Worm (Caenorhabditis elegans) whole organism, L1 larva: ENCODE measurements around the gene ZK682.7.

Experiments used
- C04F5.9 ChIP-seq: sonication (generic microtip); optimal IDR thresholded peaks from 2 replicates; lab custom pipeline; 2016; ENCODE audit warnings: missing genetic modification characterization, missing compliant biosample characterization
- C34B4.2 ChIP-seq: sonication (generic microtip); optimal IDR thresholded peaks from 2 replicates; lab custom pipeline; 2017; ENCODE audit warnings: mild to moderate bottlenecking, missing genetic modification characterization, missing compliant biosample characterization
- F16B12.6 ChIP-seq: fragments of 150-350 bp; optimal IDR thresholded peaks from 2 replicates; lab custom pipeline; 2014; ENCODE audit warnings: missing biosample characterization, missing genetic modification characterization
- aha-1 ChIP-seq: fragments of 150-350 bp; optimal IDR thresholded peaks from 2 replicates; lab custom pipeline; 2014; ENCODE audit warnings: missing biosample characterization, missing genetic modification characterization
- alr-1 ChIP-seq: fragments of 200-800 bp; sonication (Bioruptor generic); optimal IDR thresholded peaks from 2 replicates; lab custom pipeline; 2018; ENCODE audit warnings: borderline replicate concordance, mild to moderate bottlenecking, missing genetic modification characterization, missing compliant biosample characterization
- blmp-1 ChIP-seq: fragments of 150-350 bp; optimal IDR thresholded peaks from 2 replicates; lab custom pipeline; 2014; ENCODE audit warnings: missing biosample characterization, missing genetic modification characterization
- efl-1 ChIP-seq, 4 experiments: fragments of 150-350 bp; optimal IDR thresholded peaks in 3 of 4; peaks in 1 of 4; 1 replicate in 1 of 4; 2 replicates in 3 of 4; lab custom pipeline; 2014; ENCODE audit warnings: missing biosample characterization in 2 of 4, missing genetic modification characterization in 2 of 4, missing genetic modification reagents in 2 of 4
- egl-27 ChIP-seq, 2 experiments: fragments of 150-350 bp in 1 of 2; sonication (generic microtip); optimal IDR thresholded peaks; 3 replicates each; lab custom pipeline; 2017 to 2018; ENCODE audit warnings: missing biosample characterization in 2 of 2, missing genetic modification characterization in 2 of 2, missing genetic modification reagents in 2 of 2
- elt-2 ChIP-seq: sonication (generic microtip); optimal IDR thresholded peaks from 2 replicates; lab custom pipeline; 2016; ENCODE audit warnings: missing genetic modification characterization, mild to moderate bottlenecking, inconsistent platforms, missing compliant biosample characterization, missing genetic modification reagents
- elt-3 ChIP-seq, 6 experiments: fragments of 150-350 bp in 1 of 6; sonication (generic microtip); optimal IDR thresholded peaks; 2 replicates each; lab custom pipeline; 2017 to 2018; ENCODE audit warnings: missing biosample characterization in 6 of 6, missing genetic modification characterization in 6 of 6, inconsistent platforms in 1 of 6
- fkh-10 ChIP-seq: sonication (generic microtip); optimal IDR thresholded peaks from 2 replicates; lab custom pipeline; 2017; ENCODE audit warnings: missing biosample characterization, missing genetic modification reagents, missing genetic modification characterization
- fkh-8 ChIP-seq: sonication (generic microtip); optimal IDR thresholded peaks from 2 replicates; lab custom pipeline; 2016; ENCODE audit warnings: mild to moderate bottlenecking, missing genetic modification characterization, missing compliant biosample characterization
- fos-1 ChIP-seq: fragments of 150-350 bp; optimal IDR thresholded peaks from 2 replicates; lab custom pipeline; 2014; ENCODE audit warnings: missing biosample characterization, missing genetic modification characterization
- grh-1 ChIP-seq: fragments of 200-800 bp; sonication (Bioruptor generic); IDR thresholded peaks from 2 replicates; pipeline ENCODE4 v1.3.6; 2022; ENCODE audit warnings: missing genetic modification reagents, missing genetic modification characterization, missing compliant biosample characterization
- hlh-17 ChIP-seq: fragments of 200-800 bp; sonication (Bioruptor generic); optimal IDR thresholded peaks from 2 replicates; lab custom pipeline; 2018; ENCODE audit warnings: missing genetic modification characterization, mild to moderate bottlenecking, missing compliant biosample characterization, moderate library complexity, borderline replicate concordance
- irx-1 ChIP-seq: sonication (generic microtip); optimal IDR thresholded peaks from 2 replicates; lab custom pipeline; 2016; ENCODE audit warnings: missing genetic modification characterization, missing compliant biosample characterization
- lin-13 ChIP-seq: fragments of 150-350 bp; optimal IDR thresholded peaks from 2 replicates; lab custom pipeline; 2014; ENCODE audit warnings: missing biosample characterization, missing genetic modification reagents, missing genetic modification characterization
- lin-14 ChIP-seq: fragments of 200-800 bp; sonication (Bioruptor generic); optimal IDR thresholded peaks from 2 replicates; lab custom pipeline; 2018; ENCODE audit warnings: mild to moderate bottlenecking, missing genetic modification characterization, moderate library complexity, missing compliant biosample characterization
- lin-35 ChIP-seq, 2 experiments: fragments of 150-350 bp; optimal IDR thresholded peaks; 2 replicates each; lab custom pipeline; 2014; ENCODE audit warnings: missing biosample characterization in 2 of 2, missing genetic modification characterization in 2 of 2, missing genetic modification reagents in 2 of 2
- lir-3 ChIP-seq: sonication (generic microtip); optimal IDR thresholded peaks from 2 replicates; lab custom pipeline; 2016; ENCODE audit warnings: mild to moderate bottlenecking, missing genetic modification characterization, moderate library complexity, missing compliant biosample characterization; ENCODE audit not compliant: poor library complexity
- mab-9 ChIP-seq: fragments of 200-800 bp; sonication (Bioruptor generic); IDR thresholded peaks from 2 replicates; pipeline ENCODE4 v1.3.6; 2022; ENCODE audit warnings: missing genetic modification reagents, missing genetic modification characterization, missing compliant biosample characterization
- mdl-1 ChIP-seq, 2 experiments: fragments of 150-350 bp; optimal IDR thresholded peaks; 2 replicates each; lab custom pipeline; 2014 to 2017; ENCODE audit warnings: missing biosample characterization in 2 of 2, missing genetic modification characterization in 2 of 2, inconsistent platforms in 1 of 2
- mef-2 ChIP-seq: fragments of 150-350 bp; optimal IDR thresholded peaks from 2 replicates; lab custom pipeline; 2014; ENCODE audit warnings: missing biosample characterization, missing genetic modification characterization
- mep-1 ChIP-seq: fragments of 150-350 bp; optimal IDR thresholded peaks from 2 replicates; lab custom pipeline; 2014; ENCODE audit warnings: missing biosample characterization, missing genetic modification characterization
- nhr-12 ChIP-seq: sonication (generic microtip); optimal IDR thresholded peaks from 2 replicates; lab custom pipeline; 2017; ENCODE audit warnings: missing biosample characterization, missing genetic modification characterization
- nhr-20 ChIP-seq: sonication (generic microtip); optimal IDR thresholded peaks from 2 replicates; lab custom pipeline; 2016; ENCODE audit warnings: mild to moderate bottlenecking, missing genetic modification characterization, missing compliant biosample characterization
- nhr-47 ChIP-seq: sonication (generic microtip); optimal IDR thresholded peaks from 2 replicates; lab custom pipeline; 2016; ENCODE audit warnings: mild to moderate bottlenecking, missing genetic modification characterization, moderate library complexity, missing compliant biosample characterization
- nhr-71 ChIP-seq: sonication (generic microtip); optimal IDR thresholded peaks from 2 replicates; lab custom pipeline; 2016; ENCODE audit warnings: mild to moderate bottlenecking, missing genetic modification characterization, moderate library complexity, missing compliant biosample characterization
- nhr-76 ChIP-seq: sonication (generic microtip); optimal IDR thresholded peaks from 2 replicates; lab custom pipeline; 2017; ENCODE audit warnings: missing biosample characterization, missing genetic modification characterization
- nhr-77 ChIP-seq: fragments of 150-350 bp; optimal IDR thresholded peaks from 2 replicates; lab custom pipeline; 2014; ENCODE audit warnings: missing biosample characterization, missing genetic modification characterization
- nhr-85 ChIP-seq: sonication (generic microtip); peaks from one replicate; lab custom pipeline; 2016; ENCODE audit warnings: missing genetic modification characterization, inconsistent platforms, missing compliant biosample characterization
- pag-3 ChIP-seq: sonication (generic microtip); optimal IDR thresholded peaks from 2 replicates; lab custom pipeline; 2017; ENCODE audit warnings: missing genetic modification characterization, mild to moderate bottlenecking, missing compliant biosample characterization, antibody characterized with exemption, borderline replicate concordance; ENCODE audit not compliant: insufficient read depth
- rnt-1 ChIP-seq: sonication (generic microtip); optimal IDR thresholded peaks from 2 replicates; lab custom pipeline; 2016; ENCODE audit warnings: mild to moderate bottlenecking, missing genetic modification characterization, moderate library complexity, missing compliant biosample characterization
- skn-1 ChIP-seq: fragments of 150-350 bp; optimal IDR thresholded peaks from 2 replicates; lab custom pipeline; 2014; ENCODE audit warnings: missing biosample characterization, missing genetic modification characterization
- snu-23 ChIP-seq: sonication (generic microtip); optimal IDR thresholded peaks from 2 replicates; lab custom pipeline; 2016; ENCODE audit warnings: missing genetic modification characterization, missing compliant biosample characterization
- sox-4 ChIP-seq: sonication (generic microtip); optimal IDR thresholded peaks from 2 replicates; lab custom pipeline; 2016; ENCODE audit warnings: missing genetic modification characterization, missing compliant biosample characterization
- sup-37 ChIP-seq: fragments of 200-800 bp; sonication (Bioruptor generic); optimal IDR thresholded peaks from 2 replicates; lab custom pipeline; 2018; ENCODE audit warnings: mild to moderate bottlenecking, missing genetic modification characterization, missing compliant biosample characterization
- swsn-7 ChIP-seq: sonication (generic microtip); optimal IDR thresholded peaks from 2 replicates; lab custom pipeline; 2016; ENCODE audit warnings: missing genetic modification characterization, missing compliant biosample characterization
- tbx-2 ChIP-seq: sonication (generic microtip); optimal IDR thresholded peaks from 2 replicates; lab custom pipeline; 2016; ENCODE audit warnings: missing genetic modification characterization, missing compliant biosample characterization
- unc-130 ChIP-seq: fragments of 150-350 bp; optimal IDR thresholded peaks from 2 replicates; lab custom pipeline; 2017; ENCODE audit warnings: missing biosample characterization, missing genetic modification characterization, inconsistent platforms
- unc-98 ChIP-seq: fragments of 200-800 bp; sonication (Bioruptor generic); IDR thresholded peaks from 2 replicates; pipeline ENCODE4 v1.3.6; 2022; ENCODE audit warnings: missing genetic modification characterization, missing compliant biosample characterization

Gene ZK682.7

DNA sequence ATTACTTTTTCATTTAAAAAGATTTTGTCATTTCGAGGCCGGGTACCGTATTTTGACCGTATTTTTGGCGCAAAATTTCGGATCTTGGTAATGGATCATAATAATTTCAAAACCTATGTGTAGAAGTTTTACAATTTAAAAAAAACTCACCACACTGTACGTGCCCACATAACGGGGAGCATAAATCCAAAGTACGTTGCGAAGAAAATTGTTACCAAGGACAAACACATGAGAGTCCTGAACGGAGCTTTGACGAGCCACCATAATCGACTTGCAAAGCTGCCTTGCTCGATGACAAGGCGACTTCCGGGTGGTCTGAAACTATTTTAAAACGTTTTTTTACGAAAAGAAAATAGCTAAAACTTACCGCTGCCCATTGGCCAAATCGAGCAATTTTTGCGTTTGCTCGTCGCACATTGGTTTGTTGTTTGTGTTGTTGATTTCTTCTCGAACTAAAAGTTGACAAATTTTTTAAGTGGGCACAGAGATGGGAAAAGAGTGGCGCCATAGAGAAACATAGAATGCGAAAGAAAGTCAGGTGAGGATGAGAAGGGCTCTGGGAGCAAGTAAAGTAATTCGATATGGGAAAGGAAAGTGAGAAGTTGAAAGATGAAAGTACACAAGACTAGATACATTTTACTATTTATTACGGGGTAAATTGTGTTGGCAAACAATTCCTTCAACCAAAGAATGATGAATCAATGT, 40.8 kb upstream of the ZK682.7 start:
- TF ChIP-seq skn-1 (tag; lab: Kevin White, UChicago) (no peak), snu-23 (GFP tag; lab: Kevin White, UChicago) (no peak), fkh-8 (tag; lab: Kevin White, UChicago) (no peak), lin-14 (GFP tag; lab: Kevin White, UChicago) (no peak), hlh-17 (GFP tag; lab: Kevin White, UChicago) (no peak), pag-3 (tag; lab: Kevin White, UChicago) (no peak), egl-27 (tag; optimal IDR thresholded peaks at IDR 0.05; lab: Kevin White, UChicago) (no peak), rnt-1 (tag; lab: Kevin White, UChicago) (no peak), nhr-77 (tag; lab: Kevin White, UChicago) (no peak), lir-3 (no peak)

DNA sequence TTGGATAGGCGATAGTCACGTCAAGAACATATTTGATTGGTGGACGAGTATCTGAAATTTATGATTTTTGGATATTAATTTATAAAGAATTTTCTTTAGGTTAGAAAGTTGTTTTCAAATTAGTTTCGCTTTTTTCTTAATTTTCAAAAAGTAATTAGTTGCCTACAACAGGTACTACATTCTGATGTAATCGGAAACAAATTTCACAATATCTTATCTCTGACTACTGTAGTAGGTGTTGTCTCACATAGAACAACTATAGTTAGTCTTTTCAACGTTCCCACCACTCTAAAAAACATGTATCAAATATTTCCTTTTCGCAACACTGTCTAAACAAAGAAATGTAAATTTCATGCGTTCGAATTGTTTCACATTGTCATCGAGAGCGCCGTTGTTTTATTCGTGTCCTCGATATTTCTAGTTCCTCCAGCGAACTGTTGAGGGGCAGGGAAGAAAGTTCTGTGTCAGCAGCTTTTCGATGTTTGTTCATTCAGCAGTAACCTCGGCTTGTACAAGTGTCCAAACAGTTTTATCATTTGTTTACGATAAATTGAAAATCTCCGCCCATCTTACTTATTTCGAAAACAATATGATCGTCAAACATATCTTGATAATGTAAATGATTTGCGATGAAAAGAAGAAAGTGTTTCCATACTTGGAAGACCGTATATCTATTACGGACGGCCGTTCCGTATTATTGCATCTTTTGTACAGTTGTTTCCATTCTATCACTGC, 37.4 kb upstream of the ZK682.7 start:
- TF ChIP-seq mef-2 (tag; lab: Kevin White, UChicago) = no peak
- TF ChIP-seq efl-1 (optimal IDR thresholded peaks at IDR 0.05; lab: Kevin White, UChicago) = no peak
- TF ChIP-seq efl-1 (GFP tag; optimal IDR thresholded peaks at IDR 0.05 in 1 of 2; lab: Kevin White, UChicago) = peak in 1 of 2 experiments; percentile 63
- peak; percentile 36 for TF ChIP-seq blmp-1 (tag; lab: Kevin White, UChicago)

DNA sequence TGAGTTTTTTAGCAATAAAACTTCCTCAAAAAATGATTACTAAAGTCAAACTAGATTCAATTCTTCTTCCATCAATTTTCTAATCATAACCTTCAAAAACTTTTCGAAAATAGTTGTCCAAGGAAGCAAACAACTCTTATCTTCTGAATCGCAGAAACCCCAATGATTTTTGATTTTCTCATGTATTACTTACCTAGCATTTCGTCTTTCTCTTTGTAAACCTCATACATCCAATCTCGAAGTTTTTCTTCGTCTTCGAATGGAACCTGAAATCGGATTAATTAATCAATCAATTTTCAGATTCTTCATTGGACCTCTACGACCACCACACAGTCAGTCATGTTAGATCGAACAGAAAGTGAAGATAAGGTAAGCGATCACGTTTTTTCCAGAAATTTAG, 36.7 kb upstream of the ZK682.7 start, which contains the start of gene K07B1.4:
Gene K07B1.4, plus strand, starts transcription at position 301 of the 400 bp plus-strand sequence.
- no peak for TF ChIP-seq unc-130
- TF ChIP-seq alr-1 (tag; lab: Kevin White, UChicago) = no peak
- no peak for TF ChIP-seq lin-13 (GFP tag; lab: Kevin White, UChicago)
- no peak for TF ChIP-seq F16B12.6 (tag; lab: Kevin White, UChicago)
- no peak for TF ChIP-seq fos-1 (tag; lab: Kevin White, UChicago)
- no peak for TF ChIP-seq lin-14 (GFP tag; lab: Kevin White, UChicago)
- TF ChIP-seq mdl-1 (tag; optimal IDR thresholded peaks at IDR 0.05; lab: Kevin White, UChicago) = no peak
- no peak for TF ChIP-seq C04F5.9 (tag; lab: Kevin White, UChicago)
- TF ChIP-seq grh-1 (GFP tag; lab: Robert Waterston, UW) = no peak

DNA sequence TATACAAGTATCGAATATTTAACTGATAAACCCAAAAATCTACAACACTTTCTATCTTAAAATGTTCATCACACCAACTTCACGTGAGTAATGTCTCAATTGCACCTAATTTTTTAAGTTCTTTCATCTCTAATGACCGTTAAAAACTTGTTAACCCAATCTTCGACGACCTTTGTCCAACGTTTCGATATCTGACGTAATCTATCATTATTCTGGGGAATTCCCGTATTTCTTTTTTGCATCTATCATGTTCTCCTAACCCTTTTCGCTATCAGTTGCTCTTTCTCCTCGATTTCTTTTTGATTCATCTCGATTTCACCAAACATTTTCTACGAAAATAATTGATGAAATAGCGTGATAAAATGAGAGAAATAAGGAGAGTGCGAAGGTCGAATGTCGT, 35.7 kb upstream of the ZK682.7 start:
- TF ChIP-seq blmp-1 (tag; lab: Kevin White, UChicago) (peak; percentile 51), swsn-7 (tag; lab: Kevin White, UChicago) (no peak), fkh-10 (no peak), snu-23 (GFP tag; lab: Kevin White, UChicago) (peak; percentile 15), sox-4 (no peak), elt-2 (tag; lab: Kevin White, UChicago) (peak; percentile 23), unc-98 (GFP tag; lab: Robert Waterston, UW) (no peak), aha-1 (tag; lab: Kevin White, UChicago) (no peak), C04F5.9 (tag; lab: Kevin White, UChicago) (no peak), nhr-12 (tag; lab: Kevin White, UChicago) (no peak), nhr-47 (no peak), fos-1 (tag; lab: Kevin White, UChicago) (no peak), lin-35 (GFP tag; optimal IDR thresholded peaks at IDR 0.05; lab: Kevin White, UChicago) (no peak), nhr-77 (tag; lab: Kevin White, UChicago) (no peak), nhr-20 (peak; percentile 15), sup-37 (GFP tag; lab: Kevin White, UChicago) (no peak), nhr-76 (tag; lab: Kevin White, UChicago) (no peak), mep-1 (tag; lab: Kevin White, UChicago) (peak; percentile 4), elt-3 (tag; optimal IDR thresholded peaks at IDR 0.05; lab: Kevin White, UChicago) (peak in 3 of 6 experiments; percentile 16 to 40 (median 23)), tbx-2 (no peak), nhr-85 (tag; lab: Kevin White, UChicago) (peak; percentile 71), nhr-71 (tag; lab: Kevin White, UChicago) (peak; percentile 13), lin-14 (GFP tag; lab: Kevin White, UChicago) (peak; percentile 45), irx-1 (tag; lab: Kevin White, UChicago) (no peak), C34B4.2 (tag; lab: Kevin White, UChicago) (no peak), mab-9 (GFP tag; lab: Robert Waterston, UW) (no peak)
